Fruit fly (Drosophila melanogaster) whole organism, embryonic: Measurements from ENCODE around the gene Klp67A.
A peak's percentile ranks its signal among the peaks of the same experiment; 100 is the strongest.

Experiments used
- CG10959 ChIP-seq: fragments of 200-800 bp; sonication (Bioruptor generic); IDR thresholded peaks from 2 replicates; pipeline ENCODE4 v1.3.6; 2022; ENCODE audit warnings: missing biosample characterization, missing genetic modification characterization
- CG11504 ChIP-seq: fragments of 200-800 bp; sonication (Bioruptor generic); optimal IDR thresholded peaks from 3 replicates; lab custom pipeline; 2019; ENCODE audit warnings: missing biosample characterization, mild to moderate bottlenecking, missing genetic modification characterization, moderate library complexity
- CG12299 ChIP-seq: fragments of 200-800 bp; sonication (Bioruptor generic); optimal IDR thresholded peaks from 2 replicates; lab custom pipeline; 2018; ENCODE audit warnings: missing biosample characterization, mild to moderate bottlenecking, missing genetic modification characterization
- CG14667 ChIP-seq: fragments of 200-800 bp; sonication (Bioruptor generic); IDR thresholded peaks from 2 replicates; pipeline ENCODE4 v1.3.6; 2022; ENCODE audit warnings: missing biosample characterization, missing genetic modification characterization
- CG1529 ChIP-seq: fragments of 200-800 bp; sonication (Bioruptor generic); optimal IDR thresholded peaks from 3 replicates; lab custom pipeline; 2018; ENCODE audit warnings: missing biosample characterization, missing genetic modification characterization
- CG15514 ChIP-seq: fragments of 200-800 bp; sonication (Bioruptor generic); optimal IDR thresholded peaks from 3 replicates; lab custom pipeline; 2017; ENCODE audit warnings: missing biosample characterization, missing genetic modification characterization, mild to moderate bottlenecking, moderate library complexity, missing genetic modification reagents
- CG1647 ChIP-seq: fragments of 200-800 bp; sonication (Bioruptor generic); optimal IDR thresholded peaks from 3 replicates; lab custom pipeline; 2016; ENCODE audit warnings: missing biosample characterization, missing genetic modification characterization
- CG18764 ChIP-seq: fragments of 200-800 bp; sonication (Bioruptor generic); optimal IDR thresholded peaks from 3 replicates; lab custom pipeline; 2016; ENCODE audit warnings: missing biosample characterization, missing genetic modification characterization
- CG2120 ChIP-seq: fragments of 200-800 bp; sonication (Bioruptor generic); optimal IDR thresholded peaks from 3 replicates; lab custom pipeline; 2016; ENCODE audit warnings: missing biosample characterization, missing genetic modification characterization
- CG2202 ChIP-seq: fragments of 200-800 bp; sonication (Bioruptor generic); optimal IDR thresholded peaks from 2 replicates; lab custom pipeline; 2018; ENCODE audit warnings: missing biosample characterization, mild to moderate bottlenecking, missing genetic modification characterization
- CG31388 ChIP-seq: fragments of 200-800 bp; sonication (Bioruptor generic); optimal IDR thresholded peaks from 2 replicates; lab custom pipeline; 2016; ENCODE audit warnings: missing biosample characterization, missing genetic modification characterization
- CG34224 ChIP-seq: fragments of 200-800 bp; sonication (Bioruptor generic); IDR thresholded peaks from 3 replicates; pipeline ENCODE4 v1.3.6; 2022; ENCODE audit warnings: missing biosample characterization, missing genetic modification characterization; ENCODE audit not compliant: partially characterized antibody
- CG4424 ChIP-seq: fragments of 200-800 bp; sonication (Bioruptor generic); optimal IDR thresholded peaks from 3 replicates; lab custom pipeline; 2016; ENCODE audit warnings: missing biosample characterization, missing genetic modification characterization
- CG7357 ChIP-seq: fragments of 200-800 bp; sonication (Bioruptor generic); IDR thresholded peaks from 3 replicates; pipeline ENCODE4 v1.3.6; 2022; ENCODE audit warnings: missing biosample characterization, missing genetic modification characterization
- CG7928 ChIP-seq: fragments of 200-800 bp; sonication (Bioruptor generic); optimal IDR thresholded peaks from 2 replicates; lab custom pipeline; 2017; ENCODE audit warnings: missing biosample characterization, mild to moderate bottlenecking, missing genetic modification characterization
- CG8388 ChIP-seq: fragments of 200-800 bp; sonication (Bioruptor generic); optimal IDR thresholded peaks from 2 replicates; lab custom pipeline; 2019; ENCODE audit warnings: missing biosample characterization, mild to moderate bottlenecking, missing genetic modification characterization, moderate library complexity
- CG8944 ChIP-seq: fragments of 200-800 bp; sonication (Bioruptor generic); optimal IDR thresholded peaks from 3 replicates; lab custom pipeline; 2016; ENCODE audit warnings: missing biosample characterization, missing genetic modification characterization
- CG9727 ChIP-seq: fragments of 200-800 bp; sonication (Bioruptor generic); optimal IDR thresholded peaks from 3 replicates; lab custom pipeline; 2017; ENCODE audit warnings: missing biosample characterization, mild to moderate bottlenecking, missing genetic modification characterization
- CG9932 ChIP-seq: fragments of 200-800 bp; sonication (Bioruptor generic); IDR thresholded peaks from 2 replicates; pipeline ENCODE4 v1.3.6; 2022; ENCODE audit warnings: missing biosample characterization, missing genetic modification characterization
- CkIIα-i1 ChIP-seq: fragments of 200-800 bp; sonication (Bioruptor generic); IDR thresholded peaks from 2 replicates; pipeline ENCODE4 v1.3.6; 2022; ENCODE audit warnings: missing biosample characterization, missing genetic modification characterization
- E2f2 ChIP-seq: fragments of 200-800 bp; sonication (Bioruptor generic); IDR thresholded peaks from 2 replicates; pipeline ENCODE4 v1.3.6; 2022; ENCODE audit warnings: missing biosample characterization, missing genetic modification characterization
- Ets97D ChIP-seq: fragments of 200-800 bp; sonication (Bioruptor generic); optimal IDR thresholded peaks from 3 replicates; lab custom pipeline; 2016; ENCODE audit warnings: missing biosample characterization, missing genetic modification characterization
- HLH3B ChIP-seq: fragments of 200-800 bp; sonication (Bioruptor generic); IDR thresholded peaks from 2 replicates; pipeline ENCODE4 v1.3.6; 2022; ENCODE audit warnings: missing biosample characterization, missing genetic modification characterization
- Hr39 ChIP-seq: fragments of >200 bp; optimal IDR thresholded peaks from 2 replicates; lab custom pipeline; 2017
- Mes4 ChIP-seq: fragments of 200-800 bp; sonication (Bioruptor generic); optimal IDR thresholded peaks from 2 replicates; lab custom pipeline; 2016; ENCODE audit warnings: missing biosample characterization, missing genetic modification characterization
- Myb ChIP-seq: fragments of 200-800 bp; sonication (Bioruptor generic); optimal IDR thresholded peaks from 2 replicates; lab custom pipeline; 2016; ENCODE audit warnings: missing biosample characterization, missing genetic modification characterization
- NK7.1 ChIP-seq: fragments of 200-800 bp; sonication (Bioruptor generic); optimal IDR thresholded peaks from 3 replicates; lab custom pipeline; 2016; ENCODE audit warnings: missing biosample characterization, missing genetic modification characterization
- NfI ChIP-seq: fragments of 200-800 bp; sonication (Bioruptor generic); optimal IDR thresholded peaks from 3 replicates; lab custom pipeline; 2018; ENCODE audit warnings: missing biosample characterization, mild to moderate bottlenecking, missing genetic modification characterization, moderate library complexity
- Rfx ChIP-seq: fragments of 200-800 bp; sonication (Bioruptor generic); IDR thresholded peaks from 2 replicates; pipeline ENCODE4 v1.3.6; 2022; ENCODE audit warnings: missing biosample characterization, missing genetic modification characterization
- Scr ChIP-seq: fragments of 200-800 bp; sonication (Bioruptor generic); IDR thresholded peaks from 2 replicates; pipeline ENCODE4 v1.3.6; 2022; ENCODE audit warnings: missing biosample characterization, missing genetic modification characterization; ENCODE audit not compliant: partially characterized antibody
- Sry-β ChIP-seq: fragments of 200-800 bp; sonication (Bioruptor generic); optimal IDR thresholded peaks from 2 replicates; lab custom pipeline; 2018; ENCODE audit warnings: missing biosample characterization, mild to moderate bottlenecking, missing genetic modification characterization, moderate library complexity
- Taf1 ChIP-seq: fragments of 200-800 bp; sonication (Bioruptor generic); IDR thresholded peaks from 2 replicates; pipeline ENCODE4 v1.3.6; 2022; ENCODE audit warnings: missing biosample characterization, missing genetic modification characterization
- al ChIP-seq: fragments of 200-800 bp; sonication (Bioruptor generic); IDR thresholded peaks from 2 replicates; pipeline ENCODE4 v1.3.6; 2022; ENCODE audit warnings: missing biosample characterization, missing genetic modification characterization
- ato ChIP-seq: fragments of 200-800 bp; sonication (Bioruptor generic); IDR thresholded peaks from 2 replicates; pipeline ENCODE4 v1.3.6; 2022; ENCODE audit warnings: missing biosample characterization, missing genetic modification characterization; ENCODE audit not compliant: partially characterized antibody
- chinmo ChIP-seq: fragments of 200-800 bp; sonication (Bioruptor generic); IDR thresholded peaks from 4 replicates; pipeline ENCODE4 v1.3.6; 2022; ENCODE audit warnings: missing biosample characterization, missing genetic modification characterization; ENCODE audit not compliant: partially characterized antibody
- da ChIP-seq: fragments of 200-800 bp; sonication (Bioruptor generic); optimal IDR thresholded peaks from 2 replicates; lab custom pipeline; 2016; ENCODE audit warnings: missing biosample characterization, missing genetic modification characterization
- dysf ChIP-seq: fragments of 200-800 bp; sonication (Bioruptor generic); IDR thresholded peaks from 3 replicates; pipeline ENCODE4 v1.3.6; 2022; ENCODE audit warnings: missing biosample characterization, missing genetic modification characterization
- fd102C ChIP-seq: fragments of 200-800 bp; sonication (Bioruptor generic); optimal IDR thresholded peaks from 2 replicates; lab custom pipeline; 2018; ENCODE audit warnings: missing biosample characterization, mild to moderate bottlenecking, missing genetic modification characterization, moderate library complexity
- gcm ChIP-seq: fragments of 200-800 bp; sonication (Bioruptor generic); optimal IDR thresholded peaks from 2 replicates; lab custom pipeline; 2019; ENCODE audit warnings: missing biosample characterization, mild to moderate bottlenecking, missing genetic modification characterization, moderate library complexity
- hb ChIP-seq: fragments of 200-800 bp; sonication (Bioruptor generic); IDR thresholded peaks from 3 replicates; pipeline ENCODE4 v1.3.6; 2022; ENCODE audit warnings: missing biosample characterization, missing genetic modification characterization; ENCODE audit not compliant: partially characterized antibody
- hkb ChIP-seq, 2 experiments: fragments of 200-800 bp in 1 of 2; fragments of >200 bp in 1 of 2; sonication (Bioruptor generic) in 1 of 2; IDR thresholded peaks in 1 of 2; optimal IDR thresholded peaks in 1 of 2; 2 replicates each; pipeline versions ENCODE4 v1.3.6 to Lab custom; 2017 to 2022; ENCODE audit warnings: missing biosample characterization in 1 of 2, missing genetic modification characterization in 1 of 2
- hth ChIP-seq: fragments of >200 bp; optimal IDR thresholded peaks from 2 replicates; lab custom pipeline; 2017; ENCODE audit warnings: inconsistent platforms
- kah ChIP-seq: fragments of 200-800 bp; sonication (Bioruptor generic); optimal IDR thresholded peaks from 2 replicates; lab custom pipeline; 2018; ENCODE audit warnings: missing biosample characterization, mild to moderate bottlenecking, missing genetic modification characterization
- lilli ChIP-seq: fragments of 200-800 bp; sonication (Bioruptor generic); optimal IDR thresholded peaks from 3 replicates; lab custom pipeline; 2016; ENCODE audit warnings: missing biosample characterization, missing genetic modification characterization
- maf-S ChIP-seq: fragments of 200-800 bp; sonication (Bioruptor generic); optimal IDR thresholded peaks from 2 replicates; lab custom pipeline; 2016; ENCODE audit warnings: missing biosample characterization, missing genetic modification characterization
- mam ChIP-seq: fragments of 200-800 bp; sonication (Bioruptor generic); optimal IDR thresholded peaks from 3 replicates; lab custom pipeline; 2016; ENCODE audit warnings: missing biosample characterization, missing genetic modification characterization
- nom ChIP-seq: fragments of 200-800 bp; sonication (Bioruptor generic); optimal IDR thresholded peaks from 2 replicates; lab custom pipeline; 2017; ENCODE audit warnings: missing biosample characterization, missing genetic modification characterization, mild to moderate bottlenecking, moderate library complexity, missing genetic modification reagents
- pho ChIP-seq: fragments of 200-800 bp; sonication (Bioruptor generic); optimal IDR thresholded peaks from 2 replicates; lab custom pipeline; 2016; ENCODE audit warnings: missing biosample characterization, missing genetic modification characterization
- scrt ChIP-seq: fragments of 200-800 bp; sonication (Bioruptor generic); optimal IDR thresholded peaks from 2 replicates; lab custom pipeline; 2018; ENCODE audit warnings: missing biosample characterization, mild to moderate bottlenecking, missing genetic modification characterization, moderate library complexity
- sens ChIP-seq: fragments of 200-800 bp; sonication (Bioruptor generic); peaks from one replicate; lab custom pipeline; 2016; ENCODE audit warnings: missing biosample characterization, missing genetic modification characterization
- slbo ChIP-seq: fragments of 200-800 bp; sonication (Bioruptor generic); IDR thresholded peaks from 2 replicates; pipeline ENCODE4 v1.3.6; 2022; ENCODE audit warnings: missing biosample characterization, missing genetic modification characterization
- toy ChIP-seq: fragments of 200-800 bp; sonication (Bioruptor generic); IDR thresholded peaks from 2 replicates; pipeline ENCODE4 v1.3.6; 2022; ENCODE audit warnings: missing biosample characterization, missing genetic modification characterization

The Klp67A gene

DNA sequence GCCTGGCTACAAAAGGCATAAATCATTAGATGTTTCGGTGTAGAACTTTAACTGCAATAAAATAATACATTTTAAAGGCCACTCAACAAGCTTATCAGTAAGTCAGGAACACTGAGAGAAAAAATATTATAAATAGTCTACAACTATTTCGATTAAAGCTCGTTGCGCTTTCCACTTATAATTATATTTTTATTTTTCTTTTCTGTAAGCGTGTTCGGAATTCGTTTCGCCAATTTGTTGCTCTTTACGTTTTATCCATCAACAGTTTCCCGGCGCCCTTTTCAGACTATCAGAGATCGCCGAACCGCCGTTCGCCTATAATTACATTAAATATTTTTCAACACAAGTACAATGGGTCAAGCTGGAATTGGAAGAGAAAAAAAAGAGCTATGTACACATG lies 27.8 kb downstream of the Klp67A start (continued):
- no peak for TF ChIP-seq CG8944
- TF ChIP-seq gcm (GFP tag; lab: Kevin White, UChicago): no peak
- no peak for TF ChIP-seq CG4424 (GFP tag; lab: Kevin White, UChicago)
- TF ChIP-seq Hr39: no peak
- no peak for TF ChIP-seq CG12299 (tag; lab: Kevin White, UChicago)
- no peak for TF ChIP-seq Sry-β (GFP tag; lab: Kevin White, UChicago)
- TF ChIP-seq da (GFP tag; lab: Kevin White, UChicago): no peak
- no peak for TF ChIP-seq nom
- no peak for TF ChIP-seq NfI (GFP tag; lab: Kevin White, UChicago)
- TF ChIP-seq fd102C: no peak
- TF ChIP-seq pho (GFP tag; lab: Kevin White, UChicago): no peak
- TF ChIP-seq sens (GFP tag; lab: Kevin White, UChicago): peak; percentile 70
- 0 out of 2 replicates have a peak, but pooled peaks have one; percentile 25 for TF ChIP-seq Rfx (GFP tag; lab: Robert Waterston, UW)
- peak; percentile 7; the same call in 1 of the 3 replicates for TF ChIP-seq dysf (GFP tag; lab: Robert Waterston, UW)
- no peak for TF ChIP-seq CG15514
- TF ChIP-seq CG10959 (GFP tag; lab: Robert Waterston, UW): no peak
- peak; percentile 26; the same call in 1 of the 2 replicates for TF ChIP-seq CG9932
- TF ChIP-seq CG14667 (GFP tag; lab: Robert Waterston, UW): no peak
- TF ChIP-seq CG31388: no peak
- no peak for TF ChIP-seq scrt
- TF ChIP-seq Scr (GFP tag; lab: Robert Waterston, UW): no peak
- no peak for TF ChIP-seq CkIIα-i1 (GFP tag; lab: Robert Waterston, UW)
- TF ChIP-seq CG1529 (GFP tag; lab: Kevin White, UChicago): no peak
- no peak for TF ChIP-seq al
- TF ChIP-seq CG9727: no peak
- TF ChIP-seq hkb (optimal IDR thresholded peaks at IDR 0.05; lab: Kevin White, UChicago): no peak
- peak; percentile 39 for TF ChIP-seq hkb (GFP tag; IDR thresholded peaks at IDR 0.05; lab: Robert Waterston, UW)
- TF ChIP-seq NK7.1 (GFP tag; lab: Kevin White, UChicago): no peak
- no peak for TF ChIP-seq CG7928 (GFP tag; lab: Kevin White, UChicago)
- no peak for TF ChIP-seq CG8388 (GFP tag; lab: Kevin White, UChicago)
- TF ChIP-seq Myb (GFP tag; lab: Kevin White, UChicago): no peak
- no peak for TF ChIP-seq HLH3B
- TF ChIP-seq hb (GFP tag; lab: Robert Waterston, UW): no peak
- no peak for TF ChIP-seq toy (GFP tag; lab: Robert Waterston, UW)
- no peak for TF ChIP-seq CG34224
- TF ChIP-seq maf-S (GFP tag; lab: Kevin White, UChicago): no peak
- TF ChIP-seq CG1647 (GFP tag; lab: Kevin White, UChicago): no peak
- no peak for TF ChIP-seq mam (GFP tag; lab: Kevin White, UChicago)
- TF ChIP-seq CG7357 (GFP tag; lab: Robert Waterston, UW): no peak
- TF ChIP-seq CG2202 (tag; lab: Kevin White, UChicago): no peak
- TF ChIP-seq CG18764: no peak
- no peak for TF ChIP-seq chinmo (GFP tag; lab: Robert Waterston, UW)
- no peak for TF ChIP-seq Mes4
- TF ChIP-seq slbo: peak; percentile 43
- TF ChIP-seq CG2120 (GFP tag; lab: Kevin White, UChicago): peak; percentile 21
- TF ChIP-seq hth (lab: Kevin White, UChicago): no peak
- no peak for TF ChIP-seq E2f2 (GFP tag; lab: Robert Waterston, UW)
- TF ChIP-seq CG11504 (tag; lab: Kevin White, UChicago): peak; percentile 2
- TF ChIP-seq ato (GFP tag; lab: Robert Waterston, UW): no peak
- TF ChIP-seq Ets97D (GFP tag; lab: Kevin White, UChicago): no peak
- no peak for TF ChIP-seq kah
- peak; percentile 24 for TF ChIP-seq lilli (GFP tag; lab: Kevin White, UChicago)
- TF ChIP-seq Taf1 (GFP tag; lab: Robert Waterston, UW): no peak
